Fruit fly (Drosophila melanogaster): Measurements from ENCODE around the gene CYLD.

The CYLD gene

DNA sequence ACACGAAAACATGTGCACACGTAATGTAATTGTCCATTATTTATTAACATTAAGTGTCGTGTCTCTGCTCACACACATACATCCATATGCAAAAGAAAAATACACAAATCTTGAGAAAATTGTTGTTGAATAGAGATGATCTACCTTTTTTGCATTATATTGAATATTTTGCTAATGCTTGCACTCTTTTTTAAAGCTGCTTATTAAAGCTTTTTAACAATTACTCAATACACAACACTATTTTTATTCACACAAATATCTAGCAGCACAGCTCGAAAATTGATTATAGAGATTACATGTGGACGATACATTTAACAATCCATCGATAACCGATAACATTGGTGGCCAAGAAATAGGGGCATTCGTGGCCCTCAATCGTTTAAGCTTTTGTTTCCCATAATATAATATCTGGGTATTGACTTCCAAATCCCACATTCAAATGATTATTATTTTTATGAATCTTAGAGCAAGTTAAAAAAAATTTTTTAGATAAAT, 7.5 kb downstream of the CYLD start, which contains the start of gene Ufd4 (continued):
- peak; percentile 8 for TF ChIP-seq pnt (GFP tag; optimal IDR thresholded peaks at IDR 0.05)
- TF ChIP-seq wor (GFP tag; IDR thresholded peaks at IDR 0.05): no peak
- no peak for TF ChIP-seq Hey (tag; optimal IDR thresholded peaks at IDR 0.05)
- TF ChIP-seq ara (GFP tag; IDR thresholded peaks at IDR 0.05): no peak; the same call in 1 of the 2 replicates
- TF ChIP-seq gce (GFP tag; IDR thresholded peaks at IDR 0.05): no peak
- no peak for TF ChIP-seq oc (tag; optimal IDR thresholded peaks at IDR 0.05)
- no peak for TF ChIP-seq Meics (GFP tag; optimal IDR thresholded peaks at IDR 0.05)
- TF ChIP-seq Hand (GFP tag; optimal IDR thresholded peaks at IDR 0.05): peak; percentile 81
- peak; percentile 43 for TF ChIP-seq Spps (tag; optimal IDR thresholded peaks at IDR 0.05)
- TF ChIP-seq CG14710 (tag; optimal IDR thresholded peaks at IDR 0.05): peak; percentile 66
- no peak for TF ChIP-seq Adf1 (GFP tag; IDR thresholded peaks at IDR 0.05)
- peak; percentile 54 for TF ChIP-seq maf-S (GFP tag; optimal IDR thresholded peaks at IDR 0.05)
- TF ChIP-seq CG11085 (GFP tag; IDR thresholded peaks at IDR 0.05): no peak
- TF ChIP-seq ems (GFP tag; optimal IDR thresholded peaks at IDR 0.05): peak; percentile 64
- no peak for TF ChIP-seq CG7357 (GFP tag; IDR thresholded peaks at IDR 0.05)
- TF ChIP-seq HHEX (GFP tag; optimal IDR thresholded peaks at IDR 0.05): no peak
- no peak for TF ChIP-seq CG14860 (GFP tag; IDR thresholded peaks at IDR 0.05; ENCODE audit: partially characterized antibody)
- TF ChIP-seq CG7745 (tag; optimal IDR thresholded peaks at IDR 0.05): peak; percentile 7
- peak; percentile 59 for TF ChIP-seq CG4820 (GFP tag; optimal IDR thresholded peaks at IDR 0.05)
- no peak for TF ChIP-seq CG3281 (GFP tag; optimal IDR thresholded peaks at IDR 0.05)
- TF ChIP-seq CG7839 (tag; optimal IDR thresholded peaks at IDR 0.05): no peak
- no peak; the same call in 2 of the 3 replicates for TF ChIP-seq zen2 (GFP tag; IDR thresholded peaks at IDR 0.05; ENCODE audit: partially characterized antibody)
- TF ChIP-seq CG11398 (GFP tag; optimal IDR thresholded peaks at IDR 0.05): peak; percentile 57
- TF ChIP-seq wek (GFP tag; optimal IDR thresholded peaks at IDR 0.05): peak; percentile 98
- no peak for TF ChIP-seq crp (GFP tag; optimal IDR thresholded peaks at IDR 0.05)
- no peak for TF ChIP-seq croc (GFP tag; conservative IDR thresholded peaks at IDR 0.05)
- TF ChIP-seq pzg (GFP tag; optimal IDR thresholded peaks at IDR 0.05): peak; percentile 62
- no peak for TF ChIP-seq Blimp-1 (GFP tag; optimal IDR thresholded peaks at IDR 0.05)
- TF ChIP-seq seq (GFP tag; IDR thresholded peaks at IDR 0.05): no peak
- TF ChIP-seq Dll (GFP tag; IDR thresholded peaks at IDR 0.05; ENCODE audit: partially characterized antibody): peak; percentile 56; the same call in 2 of the 4 replicates
- TF ChIP-seq CG18764 (GFP tag; optimal IDR thresholded peaks at IDR 0.05): peak; percentile 50
- TF ChIP-seq Doc3 (GFP tag; IDR thresholded peaks at IDR 0.05; ENCODE audit: partially characterized antibody): 0 out of 3 replicates have a peak, but pooled peaks have one; percentile 36
- peak; percentile 73 for TF ChIP-seq phol (tag; optimal IDR thresholded peaks at IDR 0.05)
- TF ChIP-seq CG4730 (GFP tag; IDR thresholded peaks at IDR 0.05): no peak
- TF ChIP-seq CG7556 (GFP tag; optimal IDR thresholded peaks at IDR 0.05): no peak
- no peak for TF ChIP-seq Hmx (GFP tag; optimal IDR thresholded peaks at IDR 0.05)
- TF ChIP-seq crc (GFP tag; optimal IDR thresholded peaks at IDR 0.05): peak; percentile 28
- peak; percentile 75; the same call in 1 of the 2 replicates for TF ChIP-seq CG14014 (GFP tag; IDR thresholded peaks at IDR 0.05)
- peak; percentile 56 for TF ChIP-seq CG1647 (GFP tag; optimal IDR thresholded peaks at IDR 0.05)
- no peak for TF ChIP-seq lov (optimal IDR thresholded peaks at IDR 0.05)
- TF ChIP-seq lov (GFP tag; IDR thresholded peaks at IDR 0.05): no peak; the same call in 2 of the 3 replicates
- no peak for TF ChIP-seq CG12219 (GFP tag; optimal IDR thresholded peaks at IDR 0.05)
- peak; percentile 51 for TF ChIP-seq Nf-YB (GFP tag; optimal IDR thresholded peaks at IDR 0.05)
- no peak for TF ChIP-seq pita (GFP tag; optimal IDR thresholded peaks at IDR 0.05)
- peak; percentile 82 for TF ChIP-seq CG12391 (tag; optimal IDR thresholded peaks at IDR 0.05)
- TF ChIP-seq CG4282 (GFP tag; optimal IDR thresholded peaks at IDR 0.05): no peak
- no peak; the same call in 2 of the 3 replicates for TF ChIP-seq so (GFP tag; IDR thresholded peaks at IDR 0.05)
- TF ChIP-seq Oaz (GFP tag; IDR thresholded peaks at IDR 0.05): no peak
- peak; percentile 80; the same call in 1 of the 2 replicates for TF ChIP-seq CG1024 (GFP tag; IDR thresholded peaks at IDR 0.05)
- TF ChIP-seq klu (GFP tag; IDR thresholded peaks at IDR 0.05): no peak
